Fruit fly (Drosophila melanogaster): ENCODE data around the gene GILT3.

The GILT3 gene

dm6 chr3R:23721936-23722335 is 44.8 kb downstream of the GILT3 start:
- TF ChIP-seq CG15710 (tag; optimal IDR thresholded peaks at IDR 0.05): no peak
- TF ChIP-seq D1 (tag; optimal IDR thresholded peaks at IDR 0.05): peak; percentile 84
- no peak for TF ChIP-seq CG17806 (tag; optimal IDR thresholded peaks at IDR 0.05)
- no peak for TF ChIP-seq CG13204 (GFP tag; optimal IDR thresholded peaks at IDR 0.05)
- TF ChIP-seq Pif1B (GFP tag; optimal IDR thresholded peaks at IDR 0.05): no peak

dm6 chr3R:23722680-23723372 is 45.7 kb downstream of the GILT3 start, which contains the start of gene CG10365:
Gene CG10365 (plus strand): TSS chr3R:23723331.
- TF ChIP-seq CG14655 (GFP tag; optimal IDR thresholded peaks at IDR 0.05): peak; percentile 89
- peak; percentile 94 for TF ChIP-seq CG8301 (tag; optimal IDR thresholded peaks at IDR 0.05)
- peak; percentile 94 for TF ChIP-seq CG17806 (tag; optimal IDR thresholded peaks at IDR 0.05)
- TF ChIP-seq CG13204 (GFP tag; optimal IDR thresholded peaks at IDR 0.05): peak; percentile 55
- TF ChIP-seq Pif1B (GFP tag; optimal IDR thresholded peaks at IDR 0.05): peak; percentile 56
- TF ChIP-seq D1 (tag; optimal IDR thresholded peaks at IDR 0.05): peak; percentile 96
- TF ChIP-seq CG8159 (tag; optimal IDR thresholded peaks at IDR 0.05): peak; percentile 97
- no peak for TF ChIP-seq fd96Ca (GFP tag; IDR thresholded peaks at IDR 0.05)
- peak; percentile 87 for TF ChIP-seq Snoo (tag; optimal IDR thresholded peaks at IDR 0.05)
- TF ChIP-seq CG10348 (GFP tag; IDR thresholded peaks at IDR 0.05): no peak; the same call in 1 of the 2 replicates
- TF ChIP-seq gl (tag; optimal IDR thresholded peaks at IDR 0.05): peak; percentile 45
- peak; percentile 41 for TF ChIP-seq EcR (GFP tag; optimal IDR thresholded peaks at IDR 0.05)
- TF ChIP-seq Pif1A (GFP tag; optimal IDR thresholded peaks at IDR 0.05): peak; percentile 70
- TF ChIP-seq CG9948 (tag; optimal IDR thresholded peaks at IDR 0.05): peak; percentile 96
- TF ChIP-seq CG4496 (GFP tag; IDR thresholded peaks at IDR 0.05): peak; percentile 90
- TF ChIP-seq CG15710 (tag; optimal IDR thresholded peaks at IDR 0.05): peak; percentile 93
- peak; percentile 93 for TF ChIP-seq CG12605 (GFP tag; IDR thresholded peaks at IDR 0.05)
- TF ChIP-seq CG32121 (GFP tag; IDR thresholded peaks at IDR 0.05): peak; percentile 88
- peak; percentile 86 for TF ChIP-seq CG34367 (tag; optimal IDR thresholded peaks at IDR 0.05)
- peak; percentile 86 for TF ChIP-seq rn (GFP tag; IDR thresholded peaks at IDR 0.05)
- TF ChIP-seq Ets98B (GFP tag; IDR thresholded peaks at IDR 0.05): peak; percentile 78

dm6 chr3R:23723381-23724034 is 46.4 kb downstream of the GILT3 start:
- peak; percentile 60 for TF ChIP-seq Ets98B (GFP tag; IDR thresholded peaks at IDR 0.05)
- peak; percentile 40 for TF ChIP-seq CG14655 (GFP tag; optimal IDR thresholded peaks at IDR 0.05)
- TF ChIP-seq Pif1B (GFP tag; optimal IDR thresholded peaks at IDR 0.05): peak; percentile 29
- peak; percentile 41 for TF ChIP-seq CG34367 (tag; optimal IDR thresholded peaks at IDR 0.05)
- TF ChIP-seq D1 (tag; optimal IDR thresholded peaks at IDR 0.05): no peak
- TF ChIP-seq Pif1A (GFP tag; optimal IDR thresholded peaks at IDR 0.05): no peak
- TF ChIP-seq CG8301 (tag; optimal IDR thresholded peaks at IDR 0.05): peak; percentile 40
- TF ChIP-seq CG32121 (GFP tag; IDR thresholded peaks at IDR 0.05): peak; percentile 68
- peak; percentile 56 for TF ChIP-seq fd96Ca (GFP tag; IDR thresholded peaks at IDR 0.05)
- no peak for TF ChIP-seq CG9948 (tag; optimal IDR thresholded peaks at IDR 0.05)
- no peak for TF ChIP-seq Snoo (tag; optimal IDR thresholded peaks at IDR 0.05)
- no peak for TF ChIP-seq CG13204 (GFP tag; optimal IDR thresholded peaks at IDR 0.05)
- TF ChIP-seq gl (tag; optimal IDR thresholded peaks at IDR 0.05): peak; percentile 79
- TF ChIP-seq CG15710 (tag; optimal IDR thresholded peaks at IDR 0.05): peak; percentile 23
- TF ChIP-seq CG12605 (GFP tag; IDR thresholded peaks at IDR 0.05): no peak; the same call in 1 of the 2 replicates
- TF ChIP-seq rn (GFP tag; IDR thresholded peaks at IDR 0.05): no peak
- TF ChIP-seq EcR (GFP tag; optimal IDR thresholded peaks at IDR 0.05): peak; percentile 73
- TF ChIP-seq CG8159 (tag; optimal IDR thresholded peaks at IDR 0.05): peak; percentile 42
- peak; percentile 36 for TF ChIP-seq CG17806 (tag; optimal IDR thresholded peaks at IDR 0.05)
- TF ChIP-seq CG4496 (GFP tag; IDR thresholded peaks at IDR 0.05): peak; percentile 55; the same call in 1 of the 3 replicates
- TF ChIP-seq CG10348 (GFP tag; IDR thresholded peaks at IDR 0.05): no peak

DNA sequence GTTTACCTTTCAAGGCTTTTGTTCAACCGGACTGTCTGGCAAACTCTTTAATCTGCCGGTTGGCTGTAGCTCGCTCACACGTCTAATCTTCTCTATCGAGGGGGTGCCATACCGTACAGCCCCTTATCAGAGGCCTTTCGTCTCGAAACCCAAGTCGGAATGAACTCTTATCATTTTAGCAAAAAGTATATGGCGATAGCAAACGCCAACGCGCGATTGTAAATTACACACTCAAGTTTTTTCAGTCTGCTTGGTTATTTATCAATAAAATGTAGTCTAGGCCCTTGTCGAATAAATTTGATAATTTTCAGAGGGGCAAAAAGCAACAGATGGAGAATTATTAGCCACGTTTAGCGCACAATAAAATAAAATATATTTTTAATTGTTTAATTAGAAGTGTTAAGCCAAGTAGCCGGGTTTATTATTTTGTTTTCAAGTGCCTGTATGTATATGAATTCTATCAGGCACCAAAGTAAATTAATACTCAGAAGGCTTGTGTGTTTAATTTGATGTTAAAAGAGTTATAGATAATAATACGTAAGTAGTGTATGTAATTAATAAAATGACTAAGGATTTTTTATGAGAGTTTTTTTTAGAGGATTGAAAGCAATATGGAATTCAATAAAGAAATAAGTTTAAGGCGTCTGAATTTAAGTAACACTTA is 47.8 kb downstream of the GILT3 start:
- TF ChIP-seq EcR (GFP tag; optimal IDR thresholded peaks at IDR 0.05) (peak; percentile 61), D1 (tag; optimal IDR thresholded peaks at IDR 0.05) (no peak), CG4496 (GFP tag; IDR thresholded peaks at IDR 0.05) (no peak), Ets98B (GFP tag; IDR thresholded peaks at IDR 0.05) (no peak; the same call in 1 of the 2 replicates)

DNA sequence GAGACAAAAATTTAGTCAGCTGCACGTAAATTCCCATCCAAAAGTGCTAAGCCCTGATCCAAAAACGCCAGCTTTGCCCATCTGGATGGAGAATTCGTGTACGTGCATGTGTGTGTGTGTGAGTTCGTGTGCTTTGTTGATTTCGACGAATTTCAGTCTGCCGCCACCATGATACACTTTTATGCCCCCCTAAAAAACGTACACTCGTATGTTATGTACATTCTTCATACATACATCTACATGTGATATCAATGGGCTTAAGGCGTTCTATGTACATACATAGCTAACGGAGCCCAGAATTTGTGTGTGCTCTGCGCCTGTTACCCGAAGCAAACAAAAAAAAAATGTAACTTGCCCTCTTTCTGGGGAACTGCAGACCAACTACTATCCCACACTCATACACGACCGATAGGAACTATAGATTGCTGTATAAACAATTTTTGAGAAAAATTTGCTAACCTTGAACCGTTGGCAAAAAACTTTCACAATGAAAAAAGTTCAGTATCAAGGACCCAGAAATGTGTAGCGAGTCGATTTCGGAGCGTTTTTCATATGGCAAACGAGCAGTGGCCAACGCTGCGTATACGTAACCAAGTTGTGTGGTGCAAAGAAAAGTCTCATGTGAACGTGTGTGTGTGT is 48.7 kb downstream of the GILT3 start:
- TF ChIP-seq Pif1A (GFP tag; optimal IDR thresholded peaks at IDR 0.05) (no peak), Snoo (tag; optimal IDR thresholded peaks at IDR 0.05) (no peak), CG12605 (GFP tag; IDR thresholded peaks at IDR 0.05) (no peak), CG9948 (tag; optimal IDR thresholded peaks at IDR 0.05) (no peak), Ets98B (GFP tag; IDR thresholded peaks at IDR 0.05) (no peak), CG8301 (tag; optimal IDR thresholded peaks at IDR 0.05) (no peak), CG8159 (tag; optimal IDR thresholded peaks at IDR 0.05) (no peak), CG14655 (GFP tag; optimal IDR thresholded peaks at IDR 0.05) (no peak), CG13204 (GFP tag; optimal IDR thresholded peaks at IDR 0.05) (no peak), D1 (tag; optimal IDR thresholded peaks at IDR 0.05) (no peak), Pif1B (GFP tag; optimal IDR thresholded peaks at IDR 0.05) (no peak), CG10348 (GFP tag; IDR thresholded peaks at IDR 0.05) (no peak), CG34367 (tag; optimal IDR thresholded peaks at IDR 0.05) (no peak), CG15710 (tag; optimal IDR thresholded peaks at IDR 0.05) (no peak), rn (GFP tag; IDR thresholded peaks at IDR 0.05) (no peak), CG17806 (tag; optimal IDR thresholded peaks at IDR 0.05) (no peak), fd96Ca (GFP tag; IDR thresholded peaks at IDR 0.05) (no peak), gl (tag; optimal IDR thresholded peaks at IDR 0.05) (no peak)
